Worm (Caenorhabditis elegans): Measurements from ENCODE around the gene T04H1.5.
A peak's percentile ranks its signal among the peaks of the same experiment; 100 is the strongest.

ce11 chrV:12211090-12211489 lies 40.1 kb upstream of the T04H1.5 start:
- no peak for TF ChIP-seq mbf-1 (tag; optimal IDR thresholded peaks at IDR 0.05)
- TF ChIP-seq ama-1 (optimal IDR thresholded peaks at IDR 0.05), result no peak
- no peak for TF ChIP-seq unc-62 (GFP tag; optimal IDR thresholded peaks at IDR 0.05)
- no peak for TF ChIP-seq nhr-6 (tag; optimal IDR thresholded peaks at IDR 0.05)
- TF ChIP-seq sma-3 (GFP tag; optimal IDR thresholded peaks at IDR 0.05), result no peak
- TF ChIP-seq nhr-11 (tag; optimal IDR thresholded peaks at IDR 0.05), result no peak
- TF ChIP-seq unc-39 (tag; optimal IDR thresholded peaks at IDR 0.05), result no peak
- TF ChIP-seq mab-5 (tag; optimal IDR thresholded peaks at IDR 0.05), result no peak
- no peak for TF ChIP-seq C34F6.9 (tag; optimal IDR thresholded peaks at IDR 0.05)
- TF ChIP-seq nhr-129 (tag; optimal IDR thresholded peaks at IDR 0.05), result peak; percentile 23
- no peak for TF ChIP-seq snpc-4 (tag; optimal IDR thresholded peaks at IDR 0.05)
- TF ChIP-seq lin-13 (GFP tag; optimal IDR thresholded peaks at IDR 0.05), result no peak
- no peak for TF ChIP-seq nhr-77 (tag; optimal IDR thresholded peaks at IDR 0.05)

All from whole organism, L2 larva.